Fruit fly (Drosophila melanogaster): ENCODE results near the gene escl.

escl gene

DNA sequence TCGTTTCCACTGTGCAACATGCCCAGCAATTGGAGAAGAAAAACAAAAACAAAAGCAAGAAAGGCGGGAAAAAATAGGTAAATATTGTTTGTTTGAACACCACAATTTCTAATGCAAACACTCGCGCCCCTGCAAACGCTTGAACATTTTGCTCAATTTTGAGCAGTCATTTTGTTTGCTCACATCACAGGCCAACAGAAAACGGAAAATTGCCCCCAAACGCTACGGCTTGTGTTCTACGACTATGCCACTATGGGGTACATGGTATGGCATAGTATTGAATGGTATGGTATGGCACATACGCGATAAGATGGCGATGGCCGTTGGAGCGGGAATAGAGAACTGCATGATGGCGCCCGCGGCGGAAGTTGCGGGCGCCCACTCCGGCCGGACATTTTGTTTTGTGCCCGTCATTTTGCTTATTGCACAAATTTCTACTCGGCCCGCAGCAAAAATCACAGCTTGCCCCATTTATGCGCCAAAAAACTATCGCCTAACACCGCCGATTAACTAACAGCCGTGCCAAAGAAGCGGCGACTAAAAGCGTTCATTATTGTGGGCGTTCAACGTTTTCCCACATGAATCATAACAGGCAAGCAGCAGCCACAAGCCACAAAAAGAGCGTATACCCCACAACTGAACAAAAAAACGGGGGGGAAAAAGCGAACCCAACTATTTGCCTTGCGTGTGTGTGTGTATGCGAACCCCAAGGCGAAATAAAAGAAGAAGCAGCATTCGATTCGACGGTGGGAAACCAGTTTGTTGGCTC is 13.7 kb downstream of the escl start (continued):
- TF ChIP-seq CG10147 (GFP tag; optimal IDR thresholded peaks at IDR 0.05) (peak; percentile 39), jing (GFP tag; optimal IDR thresholded peaks at IDR 0.05) (no peak), NfI (GFP tag; optimal IDR thresholded peaks at IDR 0.05) (peak; percentile 22), bowl (GFP tag; IDR thresholded peaks at IDR 0.05) (no peak), Bdp1 (GFP tag; optimal IDR thresholded peaks at IDR 0.05) (peak; percentile 47), sima (GFP tag; optimal IDR thresholded peaks at IDR 0.05) (peak; percentile 39), CG10979 (tag; optimal IDR thresholded peaks at IDR 0.05) (peak; percentile 24), zen (tag; optimal IDR thresholded peaks at IDR 0.05) (no peak), CG3065 (GFP tag; optimal IDR thresholded peaks at IDR 0.05) (peak; percentile 85), CG1603 (tag; optimal IDR thresholded peaks at IDR 0.05) (peak; percentile 77), lov (optimal IDR thresholded peaks at IDR 0.05) (no peak), lov (GFP tag; IDR thresholded peaks at IDR 0.05) (no peak), sug (tag; optimal IDR thresholded peaks at IDR 0.05) (peak; percentile 85), Atf3 (GFP tag; optimal IDR thresholded peaks at IDR 0.05) (peak; percentile 34), scrt (GFP tag; optimal IDR thresholded peaks at IDR 0.05) (no peak), mirr (GFP tag; optimal IDR thresholded peaks at IDR 0.05) (peak; percentile 46), CG10462 (GFP tag; optimal IDR thresholded peaks at IDR 0.05) (peak; percentile 12), stwl (tag; optimal IDR thresholded peaks at IDR 0.05) (no peak), shn (GFP tag; optimal IDR thresholded peaks at IDR 0.05) (no peak), CG2678 (tag; optimal IDR thresholded peaks at IDR 0.05) (peak; percentile 73), gem (tag; optimal IDR thresholded peaks at IDR 0.05) (peak; percentile 77), CG11504 (tag; optimal IDR thresholded peaks at IDR 0.05) (peak; percentile 72), NFAT (GFP tag; IDR thresholded peaks at IDR 0.05) (no peak), Ssrp (tag; optimal IDR thresholded peaks at IDR 0.05) (no peak), trem (tag; optimal IDR thresholded peaks at IDR 0.05) (peak; percentile 20), CG3847 (GFP tag; IDR thresholded peaks at IDR 0.05) (no peak), CG17328 (GFP tag; IDR thresholded peaks at IDR 0.05) (no peak), CG7556 (GFP tag; optimal IDR thresholded peaks at IDR 0.05) (peak; percentile 73), CG8388 (GFP tag; optimal IDR thresholded peaks at IDR 0.05) (peak; percentile 64), Gsc (GFP tag; IDR thresholded peaks at IDR 0.05) (no peak), Ptx1 (GFP tag; IDR thresholded peaks at IDR 0.05) (no peak), run (tag; optimal IDR thresholded peaks at IDR 0.05) (peak; percentile 77), Lpt (GFP tag; optimal IDR thresholded peaks at IDR 0.05) (no peak), CG17612 (GFP tag; IDR thresholded peaks at IDR 0.05) (no peak), CG12391 (tag; optimal IDR thresholded peaks at IDR 0.05) (peak; percentile 65), emc (GFP tag; optimal IDR thresholded peaks at IDR 0.05) (peak; percentile 35), hth (optimal IDR thresholded peaks at IDR 0.05) (no peak), tin (GFP tag; optimal IDR thresholded peaks at IDR 0.05) (peak; percentile 25), HmgZ (tag; optimal IDR thresholded peaks at IDR 0.05) (peak; percentile 56), zfh1 (GFP tag; IDR thresholded peaks at IDR 0.05) (no peak), CG14667 (GFP tag; IDR thresholded peaks at IDR 0.05) (no peak), toy (GFP tag; IDR thresholded peaks at IDR 0.05) (no peak), CG10321 (GFP tag; IDR thresholded peaks at IDR 0.05) (no peak), Ravus (GFP tag; IDR thresholded peaks at IDR 0.05) (no peak), ranshi (GFP tag; IDR thresholded peaks at IDR 0.05) (no peak), CG13296 (GFP tag; optimal IDR thresholded peaks at IDR 0.05) (peak; percentile 67), B-H2 (GFP tag; optimal IDR thresholded peaks at IDR 0.05) (peak; percentile 53), Sox100B (GFP tag; optimal IDR thresholded peaks at IDR 0.05) (peak; percentile 72), CG12299 (tag; optimal IDR thresholded peaks at IDR 0.05) (peak; percentile 85), CG2712 (tag; optimal IDR thresholded peaks at IDR 0.05) (peak; percentile 2), ab (GFP tag; optimal IDR thresholded peaks at IDR 0.05) (no peak)

Data from whole organism, embryonic.